Worm (Caenorhabditis elegans) whole organism, early embryonic: ENCODE results near the gene C39E9.7.

Source experiments
- B0310.2 ChIP-seq: sonication (generic microtip); optimal IDR thresholded peaks from 2 replicates; lab custom pipeline; 2016; ENCODE audit warnings: mild to moderate bottlenecking, missing genetic modification characterization, missing compliant biosample characterization
- F13C5.2 ChIP-seq: sonication (generic microtip); optimal IDR thresholded peaks from 2 replicates; lab custom pipeline; 2017; ENCODE audit warnings: mild to moderate bottlenecking, missing genetic modification characterization, inconsistent platforms, missing compliant biosample characterization
- aly-1 ChIP-seq: sonication (generic microtip); optimal IDR thresholded peaks from 2 replicates; lab custom pipeline; 2016; ENCODE audit warnings: missing genetic modification characterization, missing compliant biosample characterization
- ama-1 ChIP-seq: fragments of 150-350 bp; optimal IDR thresholded peaks from 2 replicates; lab custom pipeline; 2014
- ceh-13 ChIP-seq: fragments of 200-800 bp; sonication (Bioruptor generic); optimal IDR thresholded peaks from 2 replicates; lab custom pipeline; 2018; ENCODE audit warnings: mild to moderate bottlenecking, missing genetic modification characterization, missing compliant biosample characterization
- ceh-36 ChIP-seq: sonication (generic microtip); optimal IDR thresholded peaks from 2 replicates; lab custom pipeline; 2016; ENCODE audit warnings: missing genetic modification characterization, inconsistent platforms, missing compliant biosample characterization
- ets-7 ChIP-seq: sonication (generic microtip); optimal IDR thresholded peaks from 2 replicates; lab custom pipeline; 2016; ENCODE audit warnings: missing genotype, missing genetic modification characterization, missing compliant biosample characterization
- flt-1 ChIP-seq: fragments of 200-800 bp; sonication (Bioruptor generic); IDR thresholded peaks from 2 replicates; pipeline ENCODE4 v1.3.6; 2022; ENCODE audit warnings: missing genetic modification characterization, missing compliant biosample characterization
- hmbx-1 ChIP-seq: sonication (generic microtip); optimal IDR thresholded peaks from 2 replicates; lab custom pipeline; 2016; ENCODE audit warnings: mild to moderate bottlenecking, missing genetic modification characterization, missing compliant biosample characterization
- hmg-4 ChIP-seq: fragments of 200-800 bp; sonication (Bioruptor generic); optimal IDR thresholded peaks from 2 replicates; lab custom pipeline; 2018; ENCODE audit warnings: mild to moderate bottlenecking, missing genetic modification characterization, missing compliant biosample characterization
- hnd-1 ChIP-seq: sonication (generic microtip); optimal IDR thresholded peaks from 2 replicates; lab custom pipeline; 2016; ENCODE audit warnings: missing genetic modification characterization, missing compliant biosample characterization
- pes-1 ChIP-seq: fragments of 200-800 bp; sonication (Bioruptor generic); IDR thresholded peaks from 2 replicates; pipeline ENCODE4 v1.3.6; 2022; ENCODE audit warnings: missing genetic modification reagents, missing genetic modification characterization, missing compliant biosample characterization
- scrt-1 ChIP-seq: fragments of 200-800 bp; sonication (Bioruptor generic); IDR thresholded peaks from 2 replicates; pipeline ENCODE4 v1.3.6; 2022; ENCODE audit warnings: missing genetic modification characterization, missing compliant biosample characterization
- sea-1 ChIP-seq: fragments of 200-800 bp; sonication (Bioruptor generic); conservative IDR thresholded peaks from 2 replicates; pipeline ENCODE4 v1.3.6; 2022; ENCODE audit warnings: missing genetic modification characterization, missing compliant biosample characterization
- tbx-11 ChIP-seq: fragments of 200-800 bp; sonication (Bioruptor generic); IDR thresholded peaks from 2 replicates; pipeline ENCODE4 v1.3.6; 2022; ENCODE audit warnings: missing genetic modification characterization, missing compliant biosample characterization
- tbx-37 ChIP-seq: fragments of 200-800 bp; sonication (Bioruptor generic); conservative IDR thresholded peaks from 2 replicates; pipeline ENCODE4 v1.3.6; 2022; ENCODE audit warnings: missing genetic modification reagents, missing genetic modification characterization, missing compliant biosample characterization
- tra-4 ChIP-seq: sonication (generic microtip); optimal IDR thresholded peaks from 2 replicates; lab custom pipeline; 2017; ENCODE audit warnings: missing genetic modification characterization, missing compliant biosample characterization

Gene C39E9.7

ce11 chrIV:13080861-13081260 is 4.3 kb upstream of the C39E9.7 start:
- TF ChIP-seq scrt-1 (GFP tag; lab: Robert Waterston, UW) (no peak), aly-1 (tag; lab: Kevin White, UChicago) (no peak), sea-1 (GFP tag; lab: Robert Waterston, UW) (no peak), flt-1 (GFP tag; lab: Robert Waterston, UW) (no peak), tbx-37 (no peak), B0310.2 (no peak), tra-4 (tag; lab: Kevin White, UChicago) (no peak), pes-1 (GFP tag; lab: Robert Waterston, UW) (no peak), hmbx-1 (no peak), F13C5.2 (tag; lab: Kevin White, UChicago) (no peak), ceh-36 (tag; lab: Kevin White, UChicago) (no peak), ets-7 (no peak)

- TF ChIP-seq B0310.2 (no peak), tbx-37 (no peak), hnd-1 (tag; lab: Kevin White, UChicago) (no peak), ceh-13 (no peak), scrt-1 (GFP tag; lab: Robert Waterston, UW) (no peak), flt-1 (GFP tag; lab: Robert Waterston, UW) (no peak), sea-1 (GFP tag; lab: Robert Waterston, UW) (no peak), pes-1 (GFP tag; lab: Robert Waterston, UW) (no peak), ets-7 (no peak), hmbx-1 (no peak), tra-4 (tag; lab: Kevin White, UChicago) (no peak), ceh-36 (tag; lab: Kevin White, UChicago) (no peak), ama-1 (lab: Kevin White, UChicago) (no peak)
Observed at ce11 chrIV:13080185-13080584, 3.7 kb upstream of the C39E9.7 start.

- TF ChIP-seq scrt-1 (GFP tag; lab: Robert Waterston, UW) = no peak
- TF ChIP-seq ceh-13 = no peak
- TF ChIP-seq B0310.2 = no peak
- no peak for TF ChIP-seq tra-4 (tag; lab: Kevin White, UChicago)
- no peak for TF ChIP-seq tbx-37
- TF ChIP-seq ets-7 = no peak
- no peak for TF ChIP-seq F13C5.2 (tag; lab: Kevin White, UChicago)
- no peak for TF ChIP-seq sea-1 (GFP tag; lab: Robert Waterston, UW)
- no peak for TF ChIP-seq pes-1 (GFP tag; lab: Robert Waterston, UW)
- TF ChIP-seq hnd-1 (tag; lab: Kevin White, UChicago) = no peak
- no peak for TF ChIP-seq ceh-36 (tag; lab: Kevin White, UChicago)
- TF ChIP-seq hmg-4 = no peak
- TF ChIP-seq tbx-11 (GFP tag; lab: Robert Waterston, UW) = no peak
- TF ChIP-seq ama-1 (lab: Kevin White, UChicago) = no peak
- TF ChIP-seq hmbx-1 = no peak
- no peak for TF ChIP-seq aly-1 (tag; lab: Kevin White, UChicago)
- TF ChIP-seq flt-1 (GFP tag; lab: Robert Waterston, UW) = no peak
Observed at ce11 chrIV:13079119-13079518, 2.6 kb upstream of the C39E9.7 start, which contains the start of gene C39E9.8. Gene C39E9.8 (plus strand): TSS chrIV:13079446.

ce11 chrIV:13078342-13078741 is 1.8 kb upstream of the C39E9.7 start:
- TF ChIP-seq ceh-13 = no peak
- no peak for TF ChIP-seq tra-4 (tag; lab: Kevin White, UChicago)
- TF ChIP-seq hmbx-1 = no peak
- no peak for TF ChIP-seq hmg-4
- TF ChIP-seq ama-1 (lab: Kevin White, UChicago) = no peak
- TF ChIP-seq tbx-11 (GFP tag; lab: Robert Waterston, UW) = no peak
- no peak for TF ChIP-seq pes-1 (GFP tag; lab: Robert Waterston, UW)
- no peak for TF ChIP-seq scrt-1 (GFP tag; lab: Robert Waterston, UW)
- no peak for TF ChIP-seq F13C5.2 (tag; lab: Kevin White, UChicago)
- no peak for TF ChIP-seq flt-1 (GFP tag; lab: Robert Waterston, UW)
- no peak for TF ChIP-seq aly-1 (tag; lab: Kevin White, UChicago)

ce11 chrIV:13077694-13078093 is 1.2 kb upstream of the C39E9.7 start:
- TF ChIP-seq F13C5.2 (tag; lab: Kevin White, UChicago) = no peak
- no peak for TF ChIP-seq ceh-36 (tag; lab: Kevin White, UChicago)
- TF ChIP-seq aly-1 (tag; lab: Kevin White, UChicago) = no peak
- no peak for TF ChIP-seq hnd-1 (tag; lab: Kevin White, UChicago)

- TF ChIP-seq tra-4 (tag; lab: Kevin White, UChicago) (no peak), F13C5.2 (tag; lab: Kevin White, UChicago) (no peak), ets-7 (no peak), tbx-11 (GFP tag; lab: Robert Waterston, UW) (no peak), sea-1 (GFP tag; lab: Robert Waterston, UW) (no peak), aly-1 (tag; lab: Kevin White, UChicago) (no peak), ama-1 (lab: Kevin White, UChicago) (no peak)
Observed at ce11 chrIV:13075625-13076252, 781 bp downstream of the C39E9.7 start.

ce11 chrIV:13071445-13071844 is 5.1 kb downstream of the C39E9.7 start, which contains the start of gene scl-8:
Gene scl-8 (plus strand): TSS chrIV:13071745.
- TF ChIP-seq ama-1 (lab: Kevin White, UChicago) (no peak), sea-1 (GFP tag; lab: Robert Waterston, UW) (no peak), scrt-1 (GFP tag; lab: Robert Waterston, UW) (no peak), hmg-4 (no peak), pes-1 (GFP tag; lab: Robert Waterston, UW) (no peak)

ce11 chrIV:13070142-13070541 is 6.4 kb downstream of the C39E9.7 start, which contains the start of gene scl-7:
Gene scl-7 (plus strand): TSS chrIV:13070442.
- TF ChIP-seq sea-1 (GFP tag; lab: Robert Waterston, UW) (no peak), hmg-4 (no peak), pes-1 (GFP tag; lab: Robert Waterston, UW) (no peak), aly-1 (tag; lab: Kevin White, UChicago) (no peak), B0310.2 (no peak), scrt-1 (GFP tag; lab: Robert Waterston, UW) (no peak), ama-1 (lab: Kevin White, UChicago) (no peak), hmbx-1 (no peak)
